Fruit fly (Drosophila melanogaster) whole organism: Measurements from ENCODE around the gene Cyp4d14.

Source experiments
- CG8478 ChIP-seq: fragments of >200 bp; optimal IDR thresholded peaks from 2 replicates; lab custom pipeline; 2018; ENCODE audit warnings: inconsistent platforms
- Dll ChIP-seq: fragments of >200 bp; optimal IDR thresholded peaks from 2 replicates; lab custom pipeline; 2017
- pan ChIP-seq: fragments of >200 bp; optimal IDR thresholded peaks from 2 replicates; lab custom pipeline; 2017

DNA sequence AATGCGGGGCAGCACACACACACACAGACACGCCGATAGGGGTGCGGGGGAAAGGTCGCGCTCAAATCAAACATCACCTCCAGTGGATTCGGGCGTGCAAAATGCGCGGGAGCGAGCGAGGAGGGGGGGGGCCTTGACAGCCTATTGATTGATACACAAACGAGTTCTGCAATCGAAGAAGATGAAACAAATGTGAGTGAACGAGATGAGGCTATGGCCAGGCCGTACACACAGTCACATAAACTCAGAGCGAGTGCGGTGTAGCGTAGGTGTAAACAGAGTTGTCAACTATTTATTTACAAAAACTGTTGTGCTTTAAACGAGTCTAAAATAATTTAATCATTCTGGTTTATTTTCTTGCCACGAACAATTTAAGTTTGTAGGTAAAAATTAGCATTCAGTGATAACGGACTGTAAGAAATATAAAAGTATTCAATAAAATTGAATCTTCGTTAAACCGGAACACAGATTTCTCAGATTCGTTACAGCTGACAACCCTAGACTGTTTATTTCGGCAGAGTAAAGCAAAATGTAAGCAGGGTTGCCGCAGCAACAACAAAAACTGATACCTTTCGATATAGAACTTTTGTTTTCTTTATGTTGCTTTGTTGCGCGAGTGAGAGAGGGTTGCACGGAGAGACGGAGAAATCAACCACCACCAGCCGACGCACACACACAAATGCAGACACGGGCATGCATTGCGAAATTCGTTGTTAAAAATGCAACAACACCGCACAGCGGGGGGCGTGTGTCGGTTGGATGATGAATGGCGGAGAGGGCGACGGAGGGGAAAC lies 40.0 kb downstream of the Cyp4d14 start:
- TF ChIP-seq CG8478 (no peak), Dll (lab: Kevin White, UChicago) (no peak), pan (lab: Kevin White, UChicago) (peak; percentile 60)
